1 fruit fly cellular context compared by ENCODE assay signal in the genomic region with DNA sequence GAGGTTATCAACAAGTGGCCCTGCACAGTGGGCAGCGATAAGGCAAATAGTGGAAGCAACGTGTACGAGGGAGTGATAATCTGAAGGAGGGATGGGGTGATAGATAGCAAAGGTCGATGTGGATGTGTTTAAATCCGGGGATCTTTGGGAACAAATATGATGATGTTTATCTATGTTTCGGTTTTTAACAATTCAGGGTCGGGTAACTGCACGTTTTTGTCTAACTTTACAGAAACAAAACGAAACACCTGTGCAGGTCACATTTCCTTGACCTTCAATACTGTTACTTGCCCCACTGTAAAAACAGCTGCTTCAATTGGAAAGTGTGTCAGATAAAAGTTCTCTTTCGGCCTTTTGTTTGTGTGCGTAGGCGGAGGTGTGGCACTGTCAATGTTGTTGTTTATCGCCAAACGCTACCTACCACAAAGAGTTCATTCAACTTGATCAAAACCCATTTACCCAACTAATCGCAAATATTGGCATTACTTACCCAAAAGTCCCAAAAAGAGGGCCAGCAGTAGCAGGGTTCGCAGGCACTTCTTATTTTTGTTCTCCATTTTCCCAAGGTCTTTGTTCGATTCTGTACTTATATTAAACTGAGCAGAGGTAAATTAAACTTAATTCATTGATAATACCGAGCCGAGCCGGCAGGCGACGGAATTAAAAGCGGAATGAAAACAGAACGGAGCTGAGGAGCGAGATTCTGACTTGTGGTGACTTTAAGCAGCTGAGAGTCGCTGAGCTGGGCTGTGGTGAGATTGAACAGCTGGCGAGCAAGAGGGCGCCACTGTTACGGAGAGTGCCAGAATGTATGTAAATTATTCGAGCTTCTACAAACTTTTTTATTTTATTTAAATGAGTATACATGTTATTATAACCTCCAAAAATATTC.
TF ChIP-seq lines count a peak whose summit lies in the region.

A gene (minus strand): TSS at position 681 of the 892 bp plus-strand sequence.

TF ChIP-seq in whole organism, embryonic, 481 proteins besides CTCF, POLR2A, EP300 and RAD21 (continued from another document):
- TF ChIP-seq HLHmδ (GFP tag; optimal IDR thresholded peaks at IDR 0.05; lab: Kevin White, UChicago), result peak; percentile 50
- peak in 1 of 2 experiments; percentile 10 for TF ChIP-seq insv (GFP tag; optimal IDR thresholded peaks at IDR 0.05; lab: Kevin White, UChicago)
- peak in 1 of 3 experiments; percentile 79 for TF ChIP-seq lola (GFP tag; optimal IDR thresholded peaks at IDR 0.05; lab: Kevin White, UChicago)
- peak; percentile 17; the same call in 1 of the 2 replicates for TF ChIP-seq E2f1 (GFP tag; IDR thresholded peaks at IDR 0.05; lab: Robert Waterston, UW)
- peak; percentile 77 for TF ChIP-seq CG8388 (GFP tag; optimal IDR thresholded peaks at IDR 0.05; lab: Kevin White, UChicago)
- TF ChIP-seq CG12104 (GFP tag; optimal IDR thresholded peaks at IDR 0.05; lab: Kevin White, UChicago), result peak; percentile 79
- TF ChIP-seq danr (GFP tag; IDR thresholded peaks at IDR 0.05; lab: Robert Waterston, UW), result peak; percentile 59; the same call in 1 of the 2 replicates
- TF ChIP-seq amos (GFP tag; IDR thresholded peaks at IDR 0.05; lab: Robert Waterston, UW; ENCODE audit: partially characterized antibody), result peak; percentile 52; the same call in 1 of the 2 replicates
- TF ChIP-seq dimm (GFP tag; IDR thresholded peaks at IDR 0.05; lab: Robert Waterston, UW), result no peak
- peak; percentile 80 for TF ChIP-seq lilli (GFP tag; optimal IDR thresholded peaks at IDR 0.05; lab: Kevin White, UChicago)
- peak; percentile 81 for TF ChIP-seq nmo (GFP tag; optimal IDR thresholded peaks at IDR 0.05; lab: Kevin White, UChicago)
- peak; percentile 57 for TF ChIP-seq Vsx1 (GFP tag; optimal IDR thresholded peaks at IDR 0.05; lab: Kevin White, UChicago)
- TF ChIP-seq CG12236 (GFP tag; optimal IDR thresholded peaks at IDR 0.05; lab: Kevin White, UChicago), result peak; percentile 67
- peak; percentile 95 for TF ChIP-seq CG17802 (tag; optimal IDR thresholded peaks at IDR 0.05; lab: Kevin White, UChicago)
- TF ChIP-seq vvl (GFP tag; IDR thresholded peaks at IDR 0.05; lab: Robert Waterston, UW), result peak; percentile 85
- TF ChIP-seq PHDP (tag; optimal IDR thresholded peaks at IDR 0.05; lab: Kevin White, UChicago), result peak; percentile 76
- peak; percentile 47; the same call in 3 of the 4 replicates for TF ChIP-seq Gug (GFP tag; IDR thresholded peaks at IDR 0.05; lab: Robert Waterston, UW)
- peak; percentile 70 for TF ChIP-seq CG13775 (GFP tag; optimal IDR thresholded peaks at IDR 0.05; lab: Kevin White, UChicago)
- TF ChIP-seq z (GFP tag; IDR thresholded peaks at IDR 0.05; lab: Robert Waterston, UW), result no peak
- TF ChIP-seq Ravus (GFP tag; IDR thresholded peaks at IDR 0.05; lab: Robert Waterston, UW), result no peak
- 0 out of 3 replicates have a peak, but pooled peaks have one; percentile 18 for TF ChIP-seq jigr1 (GFP tag; IDR thresholded peaks at IDR 0.05; lab: Robert Waterston, UW)
- TF ChIP-seq CG9727 (GFP tag; optimal IDR thresholded peaks at IDR 0.05; lab: Kevin White, UChicago), result peak; percentile 76
- TF ChIP-seq CG4424 (GFP tag; optimal IDR thresholded peaks at IDR 0.05; lab: Kevin White, UChicago), result peak; percentile 67
- TF ChIP-seq lab (GFP tag; optimal IDR thresholded peaks at IDR 0.05; lab: Kevin White, UChicago), result peak; percentile 67
- TF ChIP-seq sna (GFP tag; IDR thresholded peaks at IDR 0.05; lab: Robert Waterston, UW; ENCODE audit: partially characterized antibody), result no peak
- peak; percentile 35; the same call in 1 of the 2 replicates for TF ChIP-seq crol (GFP tag; IDR thresholded peaks at IDR 0.05; lab: Robert Waterston, UW)
- peak; percentile 51; the same call in 1 of the 2 replicates for TF ChIP-seq CG32772 (GFP tag; IDR thresholded peaks at IDR 0.05; lab: Robert Waterston, UW)
- peak; percentile 77 for TF ChIP-seq CG8924 (tag; optimal IDR thresholded peaks at IDR 0.05; lab: Kevin White, UChicago)
- no peak for TF ChIP-seq C15 (GFP tag; IDR thresholded peaks at IDR 0.05; lab: Robert Waterston, UW)
- peak; percentile 36; the same call in 1 of the 2 replicates for TF ChIP-seq CG32532 (GFP tag; IDR thresholded peaks at IDR 0.05; lab: Robert Waterston, UW)
- TF ChIP-seq Sry-δ (GFP tag; optimal IDR thresholded peaks at IDR 0.05; lab: Kevin White, UChicago), result peak; percentile 17
- TF ChIP-seq Bgb (GFP tag; IDR thresholded peaks at IDR 0.05; lab: Robert Waterston, UW; ENCODE audit: partially characterized antibody), result no peak
- TF ChIP-seq Taf1 (GFP tag; IDR thresholded peaks at IDR 0.05; lab: Robert Waterston, UW), result peak; percentile 43; the same call in 1 of the 2 replicates
- TF ChIP-seq CG1233 (GFP tag; optimal IDR thresholded peaks at IDR 0.05; lab: Kevin White, UChicago), result peak; percentile 42
- TF ChIP-seq CoRest (tag; optimal IDR thresholded peaks at IDR 0.05; lab: Kevin White, UChicago), result peak; percentile 80
- TF ChIP-seq crp (GFP tag; optimal IDR thresholded peaks at IDR 0.05; lab: Kevin White, UChicago), result peak; percentile 88 to 99
- no peak for TF ChIP-seq vnd (GFP tag; IDR thresholded peaks at IDR 0.05; lab: Robert Waterston, UW; ENCODE audit: partially characterized antibody)
- no peak for TF ChIP-seq CG42726 (GFP tag; IDR thresholded peaks at IDR 0.05; lab: Robert Waterston, UW; ENCODE audit: partially characterized antibody)
- no peak for TF ChIP-seq CG17912 (GFP tag; optimal IDR thresholded peaks at IDR 0.05; lab: Kevin White, UChicago)
